Fruit fly (Drosophila melanogaster): ENCODE results near the gene CG7203.

CG7203 gene

dm6 chr2L:7753086-7753485 lies at the start of gene CG7203:
TSS of gene CG7203 (minus strand) at chr2L:7753186.
- TF ChIP-seq CTCF (optimal IDR thresholded peaks at IDR 0.05) (no peak), CG8478 (optimal IDR thresholded peaks at IDR 0.05) (no peak)

dm6 chr2L:7799804-7800433 lies 46.9 kb upstream of the CG7203 start, which contains the start of the genes Herp and r2d2:
TSS of gene Herp (minus strand) at chr2L:7800058.
TSS of gene r2d2 (plus strand) at chr2L:7800147.
- TF ChIP-seq CTCF (optimal IDR thresholded peaks at IDR 0.05) (peak in 1 of 2 experiments; percentile 17), CG8478 (optimal IDR thresholded peaks at IDR 0.05) (no peak)

DNA sequence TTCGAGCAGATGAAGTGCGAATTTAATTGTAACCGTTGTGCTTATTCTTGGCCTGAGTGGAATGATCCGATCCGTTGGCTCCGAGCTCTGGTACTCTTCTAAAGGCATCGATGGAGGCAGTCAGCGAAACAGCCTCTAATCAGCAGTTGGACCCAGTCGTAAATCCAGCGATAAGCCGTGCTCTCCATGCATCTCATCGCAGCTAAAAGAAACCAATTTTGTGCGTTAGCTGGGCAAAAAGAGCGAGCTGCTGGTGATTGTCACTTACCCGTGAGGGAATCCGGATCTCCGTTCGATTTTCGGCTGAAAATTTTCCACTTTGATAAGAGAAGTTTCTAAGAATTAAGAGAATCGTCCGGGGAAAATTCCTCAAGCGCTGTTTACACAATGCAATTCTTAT lies 42.9 kb upstream of the CG7203 start, which contains the start of gene LKRSDH:
Gene LKRSDH, minus strand, starts transcription at position 101 of the 400 bp plus-strand sequence.
- no peak for TF ChIP-seq CTCF (optimal IDR thresholded peaks at IDR 0.05)
- TF ChIP-seq CG8478 (optimal IDR thresholded peaks at IDR 0.05): no peak

- TF ChIP-seq CTCF (optimal IDR thresholded peaks at IDR 0.05) (no peak), CG8478 (optimal IDR thresholded peaks at IDR 0.05) (no peak)
These were observed 41.9 kb upstream of the CG7203 start for dm6 chr2L:7794689-7795475.

DNA sequence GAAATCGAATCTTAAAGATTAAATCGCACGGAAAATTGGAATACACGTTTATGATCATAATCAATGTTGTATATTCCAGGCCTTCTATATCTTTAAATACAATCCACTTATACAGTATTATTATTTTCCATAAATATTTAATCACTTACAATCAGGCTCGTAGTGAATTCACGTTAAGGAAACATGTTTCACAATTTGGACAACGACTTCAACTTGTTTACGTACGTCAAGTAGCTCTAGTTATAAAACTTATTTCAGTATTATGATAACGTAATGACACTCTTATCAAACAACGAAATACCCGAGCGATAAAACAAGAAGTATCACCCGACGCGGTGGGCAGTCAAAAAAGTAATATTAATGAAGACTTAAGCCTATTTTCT lies 38.4 kb upstream of the CG7203 start:
- TF ChIP-seq CTCF (optimal IDR thresholded peaks at IDR 0.05): no peak
- no peak for TF ChIP-seq CG8478 (optimal IDR thresholded peaks at IDR 0.05)

DNA sequence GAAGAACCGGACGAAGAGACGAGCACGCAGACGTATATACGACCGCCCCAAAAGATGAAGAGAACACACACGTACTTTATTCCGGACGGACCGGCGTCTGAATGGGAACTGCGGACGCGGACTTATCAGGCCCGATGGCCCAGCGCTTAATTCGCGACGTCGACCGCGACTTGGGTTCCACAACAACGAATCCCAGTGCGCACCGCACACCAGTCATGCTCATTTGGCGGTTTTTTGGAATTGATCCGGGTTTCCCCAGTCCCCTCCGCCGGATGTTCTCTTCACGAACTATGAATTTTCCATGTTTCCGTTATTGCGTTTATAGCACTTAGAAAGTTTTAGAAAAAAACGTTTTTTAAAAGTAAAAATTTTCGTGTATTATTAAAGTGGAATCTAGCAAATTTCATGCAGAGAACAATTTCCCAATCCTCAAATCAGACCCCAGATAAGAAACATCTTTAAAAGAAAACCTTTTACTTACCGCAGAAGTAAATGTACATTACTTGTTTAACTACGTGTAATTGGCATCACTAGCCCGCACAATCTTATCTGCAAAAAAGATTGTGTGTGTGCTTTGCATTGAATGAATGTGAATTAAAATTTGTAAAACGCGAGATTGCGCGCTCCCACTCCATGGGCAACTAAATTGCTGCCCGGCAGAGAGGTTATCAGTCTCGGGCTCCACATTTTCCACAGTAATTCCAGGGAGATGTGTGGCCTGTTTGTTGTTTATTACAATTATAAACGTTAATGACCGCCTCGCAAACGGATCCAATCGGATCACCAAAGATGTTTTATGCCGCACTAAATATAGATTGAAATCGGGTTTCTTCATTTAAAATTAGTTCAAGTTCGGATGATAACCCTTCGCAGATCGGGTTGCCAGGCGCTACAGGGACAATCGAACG lies 37.7 kb upstream of the CG7203 start, which contains the start of gene CG7149:
Gene CG7149, minus strand, starts transcription at position 110 of the 908 bp plus-strand sequence.
- TF ChIP-seq CG8478 (optimal IDR thresholded peaks at IDR 0.05): no peak

dm6 chr2L:7790081-7790447 lies 37.1 kb upstream of the CG7203 start:
- no peak for TF ChIP-seq CG8478 (optimal IDR thresholded peaks at IDR 0.05)
- no peak for TF ChIP-seq CTCF (optimal IDR thresholded peaks at IDR 0.05)

DNA sequence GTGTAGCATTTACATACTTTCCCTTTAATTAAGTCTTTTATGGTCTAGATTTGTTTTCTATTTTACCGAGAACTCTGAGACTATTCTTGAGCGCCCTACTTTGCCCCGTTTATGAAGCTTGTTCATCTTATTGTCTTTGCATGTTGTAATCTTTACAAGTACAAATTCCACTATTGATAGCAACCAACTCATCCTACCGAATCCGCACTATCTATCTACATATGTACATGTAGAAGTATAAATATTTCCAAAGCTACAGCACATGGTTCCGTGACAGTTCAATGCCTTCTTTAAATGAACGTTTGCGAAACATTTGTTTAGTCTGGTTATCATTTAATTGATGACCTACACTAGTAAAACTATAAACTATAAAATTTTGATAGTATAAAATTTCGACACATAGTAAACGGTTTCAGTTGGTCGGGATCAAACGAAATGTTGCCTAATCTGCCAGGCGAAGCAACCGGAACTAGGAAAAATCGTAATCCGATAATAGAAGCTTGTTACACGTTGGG lies 36.0 kb upstream of the CG7203 start:
- TF ChIP-seq CTCF (optimal IDR thresholded peaks at IDR 0.05): no peak
- TF ChIP-seq CG8478 (optimal IDR thresholded peaks at IDR 0.05): no peak

- TF ChIP-seq CG8478 (optimal IDR thresholded peaks at IDR 0.05) (no peak), CTCF (optimal IDR thresholded peaks at IDR 0.05) (no peak)
These were observed 29.9 kb upstream of the CG7203 start, which contains the start of gene Brd7-9 for dm6 chr2L:7782788-7783401. TSS of gene Brd7-9 (plus strand) at chr2L:7782865.

- no peak for TF ChIP-seq CTCF (optimal IDR thresholded peaks at IDR 0.05)
- TF ChIP-seq CG8478 (optimal IDR thresholded peaks at IDR 0.05): no peak
These were observed 28.2 kb upstream of the CG7203 start, which contains the start of gene CG7164 for dm6 chr2L:7781165-7781564. TSS of gene CG7164 (plus strand) at chr2L:7781465.

DNA sequence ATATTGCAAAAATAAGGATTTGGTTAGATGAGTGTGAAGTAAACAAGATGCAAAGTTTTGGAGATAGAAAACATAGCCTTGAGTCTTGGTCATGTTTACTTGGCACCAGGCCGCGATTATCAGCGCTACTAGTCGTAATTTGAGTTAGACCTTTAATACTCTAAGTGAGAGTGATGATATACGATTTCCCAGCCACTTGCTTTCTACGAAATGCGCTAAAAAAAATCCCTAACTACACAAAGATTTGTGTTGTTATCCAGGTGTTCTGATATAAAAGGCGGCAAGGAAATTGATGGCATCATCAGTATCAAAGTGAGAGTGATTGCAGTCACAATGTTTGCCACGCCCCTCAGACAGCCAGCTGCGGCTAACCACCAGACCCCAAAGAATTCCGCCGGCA lies 26.8 kb upstream of the CG7203 start, which contains the start of gene Uro:
Gene Uro, plus strand, starts transcription at position 301 of the 400 bp plus-strand sequence.
- no peak for TF ChIP-seq CTCF (optimal IDR thresholded peaks at IDR 0.05)
- TF ChIP-seq CG8478 (optimal IDR thresholded peaks at IDR 0.05): no peak

- no peak for TF ChIP-seq CG8478 (optimal IDR thresholded peaks at IDR 0.05)
- no peak for TF ChIP-seq CTCF (optimal IDR thresholded peaks at IDR 0.05)
These were observed 25.1 kb upstream of the CG7203 start, which contains the start of gene CG7179 for dm6 chr2L:7777979-7778692. TSS of gene CG7179 (minus strand) at chr2L:7778029.

dm6 chr2L:7775260-7775659 lies 22.3 kb upstream of the CG7203 start:
- TF ChIP-seq CTCF (optimal IDR thresholded peaks at IDR 0.05): no peak
- no peak for TF ChIP-seq CG8478 (optimal IDR thresholded peaks at IDR 0.05)

DNA sequence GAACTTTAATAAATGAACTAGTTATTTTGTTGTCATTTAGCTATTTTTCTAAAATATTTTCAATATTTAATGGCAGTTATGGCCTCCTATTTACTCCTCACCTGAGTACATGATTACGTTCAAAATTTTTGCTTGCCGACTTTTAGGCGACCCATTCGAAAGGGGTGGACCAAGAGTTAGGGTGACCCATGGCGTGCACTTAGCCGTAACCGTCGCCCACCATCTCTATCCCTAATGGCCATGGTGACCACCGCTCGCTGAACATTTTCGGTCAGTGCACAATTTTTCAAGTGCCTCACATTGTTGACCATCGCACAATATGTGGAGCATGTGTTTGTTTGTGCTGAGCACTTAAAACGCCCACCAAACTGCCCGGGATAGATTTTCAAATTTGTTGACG lies 18.9 kb upstream of the CG7203 start:
- no peak for TF ChIP-seq CG8478 (optimal IDR thresholded peaks at IDR 0.05)
- TF ChIP-seq CTCF (optimal IDR thresholded peaks at IDR 0.05): no peak

Measured in S2 (cell line).